Fruit fly (Drosophila melanogaster): Measurements from ENCODE around the gene CG2991.
A peak's percentile ranks its signal among the peaks of the same experiment; 100 is the strongest.

The CG2991 gene

DNA sequence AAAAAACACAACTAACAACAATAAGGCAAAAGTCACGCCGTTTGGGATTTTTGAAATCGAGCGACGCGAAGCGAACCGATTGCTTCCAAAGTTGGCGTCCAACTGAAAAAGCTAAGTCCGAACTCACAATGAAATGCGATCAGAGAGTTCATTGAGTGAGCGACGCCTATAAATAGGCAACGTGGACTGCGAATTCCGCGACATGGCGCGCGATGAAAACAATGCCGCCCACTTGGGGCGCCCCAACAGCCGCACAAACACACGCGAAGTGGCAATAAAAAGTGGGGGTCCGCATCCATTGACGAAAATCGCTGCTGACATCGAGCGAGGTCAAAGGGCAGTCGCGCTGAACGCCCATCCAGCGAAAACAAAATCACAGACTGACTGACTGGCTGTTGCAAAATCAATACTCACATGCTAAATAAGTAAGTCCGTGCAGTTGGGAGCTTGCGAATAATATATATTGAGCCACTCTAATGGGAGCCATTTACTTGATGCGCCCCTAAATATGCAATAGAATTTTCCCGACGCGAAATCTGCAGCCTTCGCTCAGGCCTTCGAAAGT is 1.7 kb upstream of the CG2991 start:
- TF ChIP-seq NfI (GFP tag; optimal IDR thresholded peaks at IDR 0.05), result peak; percentile 2
- TF ChIP-seq pfk (GFP tag; optimal IDR thresholded peaks at IDR 0.05), result no peak
- no peak for TF ChIP-seq Aef1 (GFP tag; IDR thresholded peaks at IDR 0.05)
- no peak for TF ChIP-seq peb (GFP tag; IDR thresholded peaks at IDR 0.05)
- TF ChIP-seq sna (GFP tag; IDR thresholded peaks at IDR 0.05; ENCODE audit: partially characterized antibody), result 0 out of 2 replicates have a peak, but pooled peaks have one; percentile 17
- peak in 1 of 2 experiments; percentile 74 for TF ChIP-seq Pdp1 (GFP tag; optimal IDR thresholded peaks at IDR 0.05)
- TF ChIP-seq ash1 (GFP tag; optimal IDR thresholded peaks at IDR 0.05), result no peak
- TF ChIP-seq CG6813 (GFP tag; optimal IDR thresholded peaks at IDR 0.05), result no peak
- TF ChIP-seq CG7357 (GFP tag; IDR thresholded peaks at IDR 0.05), result no peak
- no peak for TF ChIP-seq cwo (GFP tag; optimal IDR thresholded peaks at IDR 0.05)
- peak; percentile 46 for TF ChIP-seq CG1603 (tag; optimal IDR thresholded peaks at IDR 0.05)
- TF ChIP-seq sim (GFP tag; IDR thresholded peaks at IDR 0.05), result peak; percentile 59; the same call in 1 of the 2 replicates
- TF ChIP-seq dysf (GFP tag; IDR thresholded peaks at IDR 0.05), result no peak
- TF ChIP-seq C15 (GFP tag; IDR thresholded peaks at IDR 0.05), result no peak
- 0 out of 2 replicates have a peak, but pooled peaks have one; percentile 10 for TF ChIP-seq CG42726 (GFP tag; IDR thresholded peaks at IDR 0.05; ENCODE audit: partially characterized antibody)
- peak; percentile 27; the same call in 1 of the 2 replicates for TF ChIP-seq bowl (GFP tag; IDR thresholded peaks at IDR 0.05)
- 0 out of 3 replicates have a peak, but pooled peaks have one; percentile 48 for TF ChIP-seq so (GFP tag; IDR thresholded peaks at IDR 0.05)
- peak; percentile 71 for TF ChIP-seq ftz-f1 (GFP tag; optimal IDR thresholded peaks at IDR 0.05)
- peak in 1 of 2 experiments; percentile 99 for TF ChIP-seq Hr78 (GFP tag; optimal IDR thresholded peaks at IDR 0.05)
- TF ChIP-seq z (GFP tag; IDR thresholded peaks at IDR 0.05), result 0 out of 3 replicates have a peak, but pooled peaks have one; percentile 39
- TF ChIP-seq CG5180 (GFP tag; optimal IDR thresholded peaks at IDR 0.05), result peak; percentile 50
- TF ChIP-seq Taf1 (GFP tag; IDR thresholded peaks at IDR 0.05), result no peak
- no peak for TF ChIP-seq knrl (GFP tag; IDR thresholded peaks at IDR 0.05; ENCODE audit: partially characterized antibody)
- no peak for TF ChIP-seq Ets65A (GFP tag)
- TF ChIP-seq D19B (GFP tag; optimal IDR thresholded peaks at IDR 0.05), result peak; percentile 5
- peak; percentile 16 for TF ChIP-seq Med (GFP tag)
- TF ChIP-seq chn (GFP tag; optimal IDR thresholded peaks at IDR 0.05), result peak; percentile 0
- peak; percentile 17 for TF ChIP-seq Sox102F (GFP tag; optimal IDR thresholded peaks at IDR 0.05)
- TF ChIP-seq TFAM (GFP tag; optimal IDR thresholded peaks at IDR 0.05), result no peak
- TF ChIP-seq mam (GFP tag; optimal IDR thresholded peaks at IDR 0.05), result no peak
- peak; percentile 16; the same call in 1 of the 3 replicates for TF ChIP-seq CG34422 (GFP tag; IDR thresholded peaks at IDR 0.05)
- TF ChIP-seq Dek (tag; optimal IDR thresholded peaks at IDR 0.05), result no peak
- peak; percentile 2 for TF ChIP-seq amos (GFP tag; IDR thresholded peaks at IDR 0.05; ENCODE audit: partially characterized antibody)
- peak; percentile 5; the same call in 1 of the 2 replicates for TF ChIP-seq CG13287 (GFP tag; IDR thresholded peaks at IDR 0.05; ENCODE audit: partially characterized antibody)
- TF ChIP-seq dmrt99B (tag; optimal IDR thresholded peaks at IDR 0.05), result no peak
- no peak for TF ChIP-seq CG17802 (tag; optimal IDR thresholded peaks at IDR 0.05)
- no peak for TF ChIP-seq CG17328 (GFP tag; IDR thresholded peaks at IDR 0.05)
- no peak for TF ChIP-seq MTF-1 (GFP tag; optimal IDR thresholded peaks at IDR 0.05; ENCODE audit: borderline replicate concordance)
- TF ChIP-seq HmgZ (tag; optimal IDR thresholded peaks at IDR 0.05), result no peak
- 0 out of 3 replicates have a peak, but pooled peaks have one; percentile 3 for TF ChIP-seq sr (GFP tag; IDR thresholded peaks at IDR 0.05)
- TF ChIP-seq CG8290 (GFP tag; optimal IDR thresholded peaks at IDR 0.05), result no peak
- peak in 1 of 2 experiments; percentile 55 for TF ChIP-seq CG8290 (tag; optimal IDR thresholded peaks at IDR 0.05)
- TF ChIP-seq chinmo (GFP tag; IDR thresholded peaks at IDR 0.05; ENCODE audit: partially characterized antibody), result peak; percentile 77; the same call in 2 of the 4 replicates
- peak in 1 of 2 experiments; percentile 14 for TF ChIP-seq Trl (optimal IDR thresholded peaks at IDR 0.05)
- no peak for TF ChIP-seq Trl (GFP tag; optimal IDR thresholded peaks at IDR 0.05)
- TF ChIP-seq CG7271 (tag; optimal IDR thresholded peaks at IDR 0.05), result no peak
- no peak for TF ChIP-seq CTCF (GFP tag; optimal IDR thresholded peaks at IDR 0.05)
- peak; percentile 81 for TF ChIP-seq CG15514 (GFP tag; optimal IDR thresholded peaks at IDR 0.05)
- TF ChIP-seq HmgD (GFP tag; optimal IDR thresholded peaks at IDR 0.05), result no peak
- no peak for TF ChIP-seq CG8944 (GFP tag; optimal IDR thresholded peaks at IDR 0.05)

Measured in whole organism, embryonic.